Fruit fly (Drosophila melanogaster) whole organism, pupa: ENCODE data around the gene hwt.

ENCODE experiments used
- CG10348 ChIP-seq: fragments of 200-800 bp; sonication (Bioruptor generic); IDR thresholded peaks from 2 replicates; pipeline ENCODE4 v1.3.6; 2022; ENCODE audit warnings: missing biosample characterization, missing genetic modification characterization
- CG12605 ChIP-seq: fragments of 200-800 bp; sonication (Bioruptor generic); IDR thresholded peaks from 2 replicates; pipeline ENCODE4 v1.3.6; 2022; ENCODE audit warnings: missing biosample characterization, missing genetic modification characterization
- CG13204 ChIP-seq: fragments of 200-800 bp; sonication (Bioruptor generic); optimal IDR thresholded peaks from 2 replicates; lab custom pipeline; 2018; ENCODE audit warnings: missing biosample characterization, mild to moderate bottlenecking, missing genetic modification characterization, moderate library complexity
- CG14655 ChIP-seq: fragments of 200-800 bp; sonication (Bioruptor generic); optimal IDR thresholded peaks from 3 replicates; lab custom pipeline; 2017; ENCODE audit warnings: mild to moderate bottlenecking, missing biosample characterization, missing genetic modification reagents, missing genetic modification characterization
- CG15710 ChIP-seq: fragments of 200-800 bp; sonication (Bioruptor generic); optimal IDR thresholded peaks from 2 replicates; lab custom pipeline; 2018; ENCODE audit warnings: missing biosample characterization, mild to moderate bottlenecking, missing genetic modification characterization, moderate library complexity
- CG17806 ChIP-seq: fragments of 200-800 bp; sonication (Bioruptor generic); optimal IDR thresholded peaks from 2 replicates; lab custom pipeline; 2018; ENCODE audit warnings: missing biosample characterization, mild to moderate bottlenecking, missing genetic modification characterization, moderate library complexity
- CG32121 ChIP-seq: fragments of 200-800 bp; sonication (Bioruptor generic); IDR thresholded peaks from 2 replicates; pipeline ENCODE4 v1.3.6; 2022; ENCODE audit warnings: missing biosample characterization, missing genetic modification characterization
- CG34367 ChIP-seq: fragments of 200-800 bp; sonication (Bioruptor generic); optimal IDR thresholded peaks from 2 replicates; lab custom pipeline; 2018; ENCODE audit warnings: missing biosample characterization, mild to moderate bottlenecking, missing genetic modification characterization
- CG4496 ChIP-seq: fragments of 200-800 bp; sonication (Bioruptor generic); IDR thresholded peaks from 3 replicates; pipeline ENCODE4 v1.3.6; 2022; ENCODE audit warnings: missing biosample characterization, missing genetic modification characterization
- CG8159 ChIP-seq: fragments of 200-800 bp; sonication (Bioruptor generic); optimal IDR thresholded peaks from 3 replicates; lab custom pipeline; 2018; ENCODE audit warnings: missing biosample characterization, mild to moderate bottlenecking, missing genetic modification characterization, moderate library complexity
- CG8301 ChIP-seq: fragments of 200-800 bp; sonication (Bioruptor generic); optimal IDR thresholded peaks from 2 replicates; lab custom pipeline; 2018; ENCODE audit warnings: missing biosample characterization, mild to moderate bottlenecking, missing genetic modification characterization
- CG9948 ChIP-seq: fragments of 200-800 bp; sonication (Bioruptor generic); optimal IDR thresholded peaks from 2 replicates; lab custom pipeline; 2018; ENCODE audit warnings: missing biosample characterization, mild to moderate bottlenecking, missing genetic modification characterization, moderate library complexity
- D1 ChIP-seq: fragments of 200-800 bp; sonication (Bioruptor generic); optimal IDR thresholded peaks from 2 replicates; lab custom pipeline; 2018; ENCODE audit warnings: missing biosample characterization, mild to moderate bottlenecking, missing genetic modification characterization, moderate library complexity
- EcR ChIP-seq: fragments of 200-800 bp; sonication (Bioruptor generic); optimal IDR thresholded peaks from 3 replicates; lab custom pipeline; 2019; ENCODE audit warnings: missing biosample characterization, missing genetic modification characterization, mild to moderate bottlenecking, moderate library complexity, missing genetic modification reagents
- Ets98B ChIP-seq: fragments of 200-800 bp; sonication (Bioruptor generic); IDR thresholded peaks from 2 replicates; pipeline ENCODE4 v1.3.6; 2022; ENCODE audit warnings: missing biosample characterization, missing genetic modification characterization
- Pif1A ChIP-seq: fragments of 200-800 bp; sonication (Bioruptor generic); optimal IDR thresholded peaks from 3 replicates; lab custom pipeline; 2016; ENCODE audit warnings: missing biosample characterization, missing genetic modification characterization
- Pif1B ChIP-seq: fragments of 200-800 bp; sonication (Bioruptor generic); optimal IDR thresholded peaks from 3 replicates; lab custom pipeline; 2016; ENCODE audit warnings: missing biosample characterization, missing genetic modification characterization
- Snoo ChIP-seq: fragments of 200-800 bp; sonication (Bioruptor generic); optimal IDR thresholded peaks from 3 replicates; lab custom pipeline; 2017; ENCODE audit warnings: missing biosample characterization, mild to moderate bottlenecking, missing genetic modification characterization, inconsistent platforms
- fd96Ca ChIP-seq: fragments of 200-800 bp; sonication (Bioruptor generic); IDR thresholded peaks from 3 replicates; pipeline ENCODE4 v1.3.6; 2022; ENCODE audit warnings: missing biosample characterization, missing genetic modification characterization
- gl ChIP-seq: fragments of 200-800 bp; sonication (Bioruptor generic); optimal IDR thresholded peaks from 2 replicates; lab custom pipeline; 2018; ENCODE audit warnings: missing biosample characterization, mild to moderate bottlenecking, missing genetic modification characterization
- rn ChIP-seq: fragments of 200-800 bp; sonication (Bioruptor generic); IDR thresholded peaks from 2 replicates; pipeline ENCODE4 v1.3.6; 2022; ENCODE audit warnings: missing biosample characterization, missing genetic modification characterization

Gene hwt

dm6 chrX:12575292-12575826, 7.1 kb upstream of the hwt start:
- TF ChIP-seq Ets98B (peak; percentile 7; the same call in 1 of the 2 replicates), CG8301 (peak; percentile 14), fd96Ca (GFP tag; lab: Robert Waterston, UW) (peak; percentile 45; the same call in 1 of the 3 replicates), CG9948 (peak; percentile 40), CG8159 (peak; percentile 39), CG14655 (no peak), D1 (tag; lab: Kevin White, UChicago) (no peak), CG17806 (peak; percentile 3)

dm6 chrX:12574666-12575202, 6.5 kb upstream of the hwt start:
- TF ChIP-seq CG13204 (GFP tag; lab: Kevin White, UChicago) (peak; percentile 95), CG12605 (GFP tag; lab: Robert Waterston, UW) (peak; percentile 96), Ets98B (peak; percentile 91), fd96Ca (GFP tag; lab: Robert Waterston, UW) (peak; percentile 91), CG9948 (peak; percentile 82), gl (tag; lab: Kevin White, UChicago) (peak; percentile 98), CG34367 (tag; lab: Kevin White, UChicago) (peak; percentile 93), CG32121 (GFP tag; lab: Robert Waterston, UW) (peak; percentile 91), Snoo (tag; lab: Kevin White, UChicago) (peak; percentile 78), Pif1A (peak; percentile 89), CG4496 (GFP tag; lab: Robert Waterston, UW) (peak; percentile 95), CG14655 (peak; percentile 87), CG10348 (no peak), CG17806 (peak; percentile 82), Pif1B (GFP tag; lab: Kevin White, UChicago) (peak; percentile 92), CG8301 (peak; percentile 81), CG8159 (peak; percentile 85), CG15710 (tag; lab: Kevin White, UChicago) (peak; percentile 88), D1 (tag; lab: Kevin White, UChicago) (peak; percentile 61), rn (peak; percentile 76), EcR (peak; percentile 85)

- TF ChIP-seq CG10348 (0 out of 2 replicates have a peak, but pooled peaks have one; percentile 35), CG4496 (GFP tag; lab: Robert Waterston, UW) (peak; percentile 80), Ets98B (peak; percentile 71), EcR (no peak), D1 (tag; lab: Kevin White, UChicago) (no peak), CG8301 (peak; percentile 66), CG34367 (tag; lab: Kevin White, UChicago) (peak; percentile 57), Pif1A (peak; percentile 57), CG13204 (GFP tag; lab: Kevin White, UChicago) (peak; percentile 20), CG15710 (tag; lab: Kevin White, UChicago) (peak; percentile 71), Pif1B (GFP tag; lab: Kevin White, UChicago) (peak; percentile 65), CG12605 (GFP tag; lab: Robert Waterston, UW) (peak; percentile 80), CG8159 (peak; percentile 79), fd96Ca (GFP tag; lab: Robert Waterston, UW) (peak; percentile 50; the same call in 2 of the 3 replicates), CG32121 (GFP tag; lab: Robert Waterston, UW) (peak; percentile 86), CG9948 (peak; percentile 66), CG14655 (peak; percentile 72), Snoo (tag; lab: Kevin White, UChicago) (peak; percentile 53), gl (tag; lab: Kevin White, UChicago) (no peak), rn (no peak), CG17806 (peak; percentile 71)
These were observed 589 bp downstream of the hwt start for dm6 chrX:12567663-12568062.

DNA sequence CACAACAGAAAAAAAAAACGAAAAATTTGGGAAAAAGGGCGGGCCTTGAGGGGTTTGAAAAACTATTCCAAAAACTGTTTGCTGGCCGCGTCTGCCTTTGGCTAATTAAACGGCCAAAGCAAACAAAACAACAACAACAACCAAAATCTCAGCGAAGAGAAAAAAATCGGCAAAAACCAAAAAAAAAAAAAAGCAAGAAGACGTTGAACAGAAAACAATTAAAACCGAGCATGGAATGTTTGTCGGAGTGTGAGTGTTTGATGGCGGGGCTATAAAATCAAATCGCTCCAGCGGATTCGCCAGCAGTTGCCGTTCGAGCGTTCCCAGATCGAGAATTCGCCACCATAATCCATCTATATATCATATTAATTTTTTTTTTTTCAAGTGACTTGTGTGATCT, 15.4 kb downstream of the hwt start, which contains the start of gene Cpr11B:
Gene Cpr11B (plus strand): TSS at position 301 of the 400 bp plus-strand sequence.
- TF ChIP-seq CG14655 (no peak), Pif1A (no peak), EcR (no peak), rn (no peak), Pif1B (GFP tag; lab: Kevin White, UChicago) (no peak), CG34367 (tag; lab: Kevin White, UChicago) (no peak), CG8301 (no peak), CG9948 (no peak), CG4496 (GFP tag; lab: Robert Waterston, UW) (no peak), CG10348 (no peak)

DNA sequence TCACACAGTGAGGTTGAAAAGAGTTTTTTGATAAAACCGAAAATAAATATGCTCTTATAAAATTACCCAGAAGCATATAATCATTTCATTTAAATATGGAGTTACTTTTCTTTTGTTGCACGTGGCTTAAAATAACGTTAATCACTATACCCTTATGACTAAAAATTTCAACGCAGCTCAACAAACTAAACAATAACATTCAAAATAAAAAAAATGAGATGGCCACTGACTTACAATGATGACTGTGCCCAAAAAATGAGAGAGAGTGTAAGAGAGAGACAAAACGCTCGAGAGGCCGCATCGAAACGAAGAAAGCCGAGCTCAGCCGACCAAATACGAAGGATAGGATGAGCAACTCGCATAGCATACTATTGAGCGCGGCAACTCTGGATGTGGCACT, 20.6 kb downstream of the hwt start:
- TF ChIP-seq Pif1A (no peak), rn (no peak), CG15710 (tag; lab: Kevin White, UChicago) (peak; percentile 20), CG17806 (peak; percentile 9), Pif1B (GFP tag; lab: Kevin White, UChicago) (no peak), EcR (no peak), CG8159 (peak; percentile 18), fd96Ca (GFP tag; lab: Robert Waterston, UW) (no peak)

DNA sequence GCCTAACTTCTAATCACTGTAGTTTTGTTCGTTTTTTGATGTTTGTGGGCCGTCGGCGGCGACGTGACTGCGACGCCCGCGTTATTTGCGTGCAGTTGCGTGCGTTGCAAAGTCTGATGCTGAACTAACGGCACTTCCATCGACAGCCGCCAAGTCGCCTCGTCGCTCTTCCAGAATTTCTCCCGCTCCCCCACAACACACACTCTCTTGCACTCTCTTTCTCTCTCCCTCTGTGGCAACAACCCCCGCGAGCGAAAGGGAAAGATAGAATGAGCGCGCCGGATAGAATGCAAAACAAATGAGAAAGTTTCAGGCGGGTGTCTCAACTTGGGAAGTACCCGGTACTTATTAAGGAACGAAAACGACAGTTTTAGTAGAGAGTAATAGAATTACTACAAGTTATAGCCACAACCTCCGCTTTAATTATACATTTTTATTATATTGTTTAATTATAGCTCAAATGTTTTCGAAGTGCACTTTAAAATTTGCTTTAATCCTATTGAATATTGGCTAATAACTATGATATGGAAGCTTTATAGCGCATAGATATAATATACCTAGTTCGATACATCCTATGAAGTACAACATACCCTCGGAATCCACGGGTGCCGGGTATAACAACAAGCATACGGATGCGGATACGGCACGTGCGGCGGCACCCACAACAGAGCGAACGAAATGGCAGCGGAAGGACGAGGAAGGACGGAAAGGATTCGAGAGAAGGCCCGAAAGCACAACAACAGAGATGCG, 21.2 kb downstream of the hwt start:
- TF ChIP-seq CG8159: peak; percentile 54
- no peak for TF ChIP-seq CG15710 (tag; lab: Kevin White, UChicago)
